Fruit fly (Drosophila melanogaster) whole organism, embryonic: ENCODE data around the gene Dora.

ENCODE experiments used
- Atf3 ChIP-seq: fragments of 200-800 bp; sonication (Bioruptor generic); optimal IDR thresholded peaks from 3 replicates; lab custom pipeline; 2016; ENCODE audit warnings: missing biosample characterization, missing genetic modification characterization
- Bdp1 ChIP-seq: fragments of 200-800 bp; sonication (Bioruptor generic); optimal IDR thresholded peaks from 3 replicates; lab custom pipeline; 2016; ENCODE audit warnings: missing biosample characterization, missing genetic modification characterization
- Blimp-1 ChIP-seq: fragments of 200-800 bp; sonication (Bioruptor generic); optimal IDR thresholded peaks from 3 replicates; lab custom pipeline; 2018; ENCODE audit warnings: missing biosample characterization, missing genetic modification characterization, mild to moderate bottlenecking, moderate library complexity, missing genetic modification reagents
- CG10274 ChIP-seq: fragments of 200-800 bp; sonication (Bioruptor generic); optimal IDR thresholded peaks from 3 replicates; lab custom pipeline; 2017; ENCODE audit warnings: missing biosample characterization, mild to moderate bottlenecking, missing genetic modification characterization
- CG10321 ChIP-seq: fragments of 200-800 bp; sonication (Bioruptor generic); IDR thresholded peaks from 2 replicates; pipeline ENCODE4 v1.3.6; 2022; ENCODE audit warnings: missing biosample characterization, missing genetic modification characterization
- CG10543 ChIP-seq: fragments of 200-800 bp; sonication (Bioruptor generic); optimal IDR thresholded peaks from 3 replicates; lab custom pipeline; 2017; ENCODE audit warnings: missing biosample characterization, mild to moderate bottlenecking, missing genetic modification characterization, moderate library complexity
- CG11696 ChIP-seq: fragments of 200-800 bp; sonication (Bioruptor generic); IDR thresholded peaks from 2 replicates; pipeline ENCODE4 v1.3.6; 2022; ENCODE audit warnings: missing biosample characterization, missing genetic modification characterization
- CG13123 ChIP-seq: fragments of 200-800 bp; sonication (Bioruptor generic); optimal IDR thresholded peaks from 2 replicates; lab custom pipeline; 2016; ENCODE audit warnings: missing biosample characterization, missing genetic modification characterization
- CG15269 ChIP-seq: fragments of 200-800 bp; sonication (Bioruptor generic); optimal IDR thresholded peaks from 2 replicates; lab custom pipeline; 2018; ENCODE audit warnings: missing biosample characterization, mild to moderate bottlenecking, missing genetic modification characterization, moderate library complexity
- CG18764 ChIP-seq: fragments of 200-800 bp; sonication (Bioruptor generic); optimal IDR thresholded peaks from 3 replicates; lab custom pipeline; 2016; ENCODE audit warnings: missing biosample characterization, missing genetic modification characterization
- CG31441 ChIP-seq: fragments of 200-800 bp; sonication (Bioruptor generic); IDR thresholded peaks from 2 replicates; pipeline ENCODE4 v1.3.6; 2022; ENCODE audit warnings: missing biosample characterization, missing genetic modification characterization
- CG3281 ChIP-seq: fragments of 200-800 bp; sonication (Bioruptor generic); optimal IDR thresholded peaks from 3 replicates; lab custom pipeline; 2017; ENCODE audit warnings: missing biosample characterization, mild to moderate bottlenecking, missing genetic modification characterization
- CG3407 ChIP-seq: fragments of 200-800 bp; sonication (Bioruptor generic); optimal IDR thresholded peaks from 2 replicates; lab custom pipeline; 2018; ENCODE audit warnings: missing biosample characterization, mild to moderate bottlenecking, missing genetic modification characterization
- CG4360 ChIP-seq: fragments of 200-800 bp; sonication (Bioruptor generic); IDR thresholded peaks from 2 replicates; pipeline ENCODE4 v1.3.6; 2022; ENCODE audit warnings: missing biosample characterization, missing genetic modification characterization
- CG43689 ChIP-seq: fragments of 200-800 bp; sonication (Bioruptor generic); IDR thresholded peaks from 2 replicates; pipeline ENCODE4 v1.3.6; 2022; ENCODE audit warnings: missing biosample characterization, missing genetic modification characterization
- CG5180 ChIP-seq: fragments of 200-800 bp; sonication (Bioruptor generic); optimal IDR thresholded peaks from 3 replicates; lab custom pipeline; 2017; ENCODE audit warnings: missing biosample characterization, missing genetic modification characterization, mild to moderate bottlenecking, moderate library complexity, missing genetic modification reagents
- CG6175 ChIP-seq: fragments of 200-800 bp; sonication (Bioruptor generic); IDR thresholded peaks from 3 replicates; pipeline ENCODE4 v1.3.6; 2022; ENCODE audit warnings: missing biosample characterization, missing genetic modification characterization
- CG6813 ChIP-seq: fragments of 200-800 bp; sonication (Bioruptor generic); optimal IDR thresholded peaks from 2 replicates; lab custom pipeline; 2017; ENCODE audit warnings: missing biosample characterization, missing genetic modification characterization, mild to moderate bottlenecking, moderate library complexity, missing genetic modification reagents
- CG8388 ChIP-seq: fragments of 200-800 bp; sonication (Bioruptor generic); optimal IDR thresholded peaks from 2 replicates; lab custom pipeline; 2019; ENCODE audit warnings: missing biosample characterization, mild to moderate bottlenecking, missing genetic modification characterization, moderate library complexity
- CG9817 ChIP-seq: fragments of 200-800 bp; sonication (Bioruptor generic); optimal IDR thresholded peaks from 2 replicates; lab custom pipeline; 2018; ENCODE audit warnings: missing biosample characterization, mild to moderate bottlenecking, missing genetic modification characterization, moderate library complexity
- CG9932 ChIP-seq: fragments of 200-800 bp; sonication (Bioruptor generic); IDR thresholded peaks from 2 replicates; pipeline ENCODE4 v1.3.6; 2022; ENCODE audit warnings: missing biosample characterization, missing genetic modification characterization
- Dip2 ChIP-seq: fragments of 200-800 bp; sonication (Bioruptor generic); IDR thresholded peaks from 2 replicates; pipeline ENCODE4 v1.3.6; 2022; ENCODE audit warnings: missing biosample characterization, missing genetic modification characterization
- Dll ChIP-seq: fragments of 200-800 bp; sonication (Bioruptor generic); IDR thresholded peaks from 4 replicates; pipeline ENCODE4 v1.3.6; 2022; ENCODE audit warnings: missing biosample characterization, missing genetic modification characterization; ENCODE audit not compliant: partially characterized antibody
- Dref ChIP-seq: fragments of 200-800 bp; sonication (Bioruptor generic); IDR thresholded peaks from 2 replicates; pipeline ENCODE4 v1.3.6; 2022; ENCODE audit warnings: missing biosample characterization, missing genetic modification characterization
- E2f1 ChIP-seq: fragments of 200-800 bp; sonication (Bioruptor generic); IDR thresholded peaks from 2 replicates; pipeline ENCODE4 v1.3.6; 2022; ENCODE audit warnings: missing biosample characterization, missing genetic modification characterization
- E2f2 ChIP-seq: fragments of 200-800 bp; sonication (Bioruptor generic); IDR thresholded peaks from 2 replicates; pipeline ENCODE4 v1.3.6; 2022; ENCODE audit warnings: missing biosample characterization, missing genetic modification characterization
- Gug ChIP-seq: fragments of 200-800 bp; sonication (Bioruptor generic); IDR thresholded peaks from 4 replicates; pipeline ENCODE4 v1.3.6; 2022; ENCODE audit warnings: missing biosample characterization, missing genetic modification characterization
- HHEX ChIP-seq: fragments of 200-800 bp; sonication (Bioruptor generic); optimal IDR thresholded peaks from 3 replicates; lab custom pipeline; 2017; ENCODE audit warnings: missing biosample characterization, mild to moderate bottlenecking, missing genetic modification characterization, missing genetic modification reagents
- HmgD ChIP-seq: fragments of 200-800 bp; sonication (Bioruptor generic); optimal IDR thresholded peaks from 3 replicates; lab custom pipeline; 2016; ENCODE audit warnings: missing biosample characterization, missing genetic modification characterization
- Kr ChIP-seq: fragments of 200-800 bp; sonication (Bioruptor generic); optimal IDR thresholded peaks from 2 replicates; lab custom pipeline; 2017; ENCODE audit warnings: missing biosample characterization, mild to moderate bottlenecking, missing genetic modification characterization
- Lhr ChIP-seq: fragments of 200-800 bp; sonication (Bioruptor generic); optimal IDR thresholded peaks from 3 replicates; lab custom pipeline; 2017; ENCODE audit warnings: mild to moderate bottlenecking, missing biosample characterization, missing genetic modification reagents, missing genetic modification characterization
- Lim3 ChIP-seq: fragments of 200-800 bp; sonication (Bioruptor generic); IDR thresholded peaks from 2 replicates; pipeline ENCODE4 v1.3.6; 2022; ENCODE audit warnings: missing biosample characterization, missing genetic modification characterization
- PHDP ChIP-seq: fragments of 200-800 bp; sonication (Bioruptor generic); optimal IDR thresholded peaks from 3 replicates; lab custom pipeline; 2018; ENCODE audit warnings: missing biosample characterization, mild to moderate bottlenecking, missing genetic modification characterization, moderate library complexity
- Ptx1 ChIP-seq: fragments of 200-800 bp; sonication (Bioruptor generic); IDR thresholded peaks from 2 replicates; pipeline ENCODE4 v1.3.6; 2022; ENCODE audit warnings: missing biosample characterization, missing genetic modification characterization
- Spps ChIP-seq: fragments of 200-800 bp; sonication (Bioruptor generic); optimal IDR thresholded peaks from 2 replicates; lab custom pipeline; 2018; ENCODE audit warnings: missing biosample characterization, mild to moderate bottlenecking, missing genetic modification characterization
- Ssrp ChIP-seq: fragments of 200-800 bp; sonication (Bioruptor generic); optimal IDR thresholded peaks from 2 replicates; lab custom pipeline; 2018; ENCODE audit warnings: missing biosample characterization, mild to moderate bottlenecking, missing genetic modification characterization, moderate library complexity
- Xrp1 ChIP-seq: fragments of 200-800 bp; sonication (Bioruptor generic); IDR thresholded peaks from 2 replicates; pipeline ENCODE4 v1.3.6; 2022; ENCODE audit warnings: missing biosample characterization, missing genetic modification characterization
- cad ChIP-seq: fragments of >200 bp; optimal IDR thresholded peaks from 2 replicates; lab custom pipeline; 2017; ENCODE audit warnings: missing biosample characterization, missing genetic modification characterization
- chn ChIP-seq: fragments of 200-800 bp; sonication (Bioruptor generic); optimal IDR thresholded peaks from 2 replicates; lab custom pipeline; 2016; ENCODE audit warnings: missing biosample characterization, missing genetic modification characterization
- dmrt99B ChIP-seq: fragments of 200-800 bp; sonication (Bioruptor generic); optimal IDR thresholded peaks from 2 replicates; lab custom pipeline; 2018; ENCODE audit warnings: missing biosample characterization, mild to moderate bottlenecking, missing genetic modification characterization, moderate library complexity
- fu2 ChIP-seq: fragments of 200-800 bp; sonication (Bioruptor generic); optimal IDR thresholded peaks from 2 replicates; lab custom pipeline; 2016; ENCODE audit warnings: missing biosample characterization, missing genetic modification characterization
- jing ChIP-seq: fragments of 200-800 bp; sonication (Bioruptor generic); optimal IDR thresholded peaks from 2 replicates; lab custom pipeline; 2018; ENCODE audit warnings: missing biosample characterization, mild to moderate bottlenecking, missing genetic modification characterization
- lbe ChIP-seq: fragments of 200-800 bp; sonication (Bioruptor generic); optimal IDR thresholded peaks from 2 replicates; lab custom pipeline; 2016; ENCODE audit warnings: missing biosample characterization, mild to moderate bottlenecking, missing genetic modification characterization
- oc ChIP-seq: fragments of 200-800 bp; sonication (Bioruptor generic); optimal IDR thresholded peaks from 2 replicates; lab custom pipeline; 2018; ENCODE audit warnings: missing biosample characterization, mild to moderate bottlenecking, missing genetic modification characterization, moderate library complexity
- phol ChIP-seq: fragments of 200-800 bp; sonication (Bioruptor generic); optimal IDR thresholded peaks from 3 replicates; lab custom pipeline; 2018; ENCODE audit warnings: missing biosample characterization, mild to moderate bottlenecking, missing genetic modification characterization, moderate library complexity
- repo ChIP-seq: fragments of 200-800 bp; sonication (Bioruptor generic); optimal IDR thresholded peaks from 2 replicates; lab custom pipeline; 2016; ENCODE audit warnings: missing biosample characterization, missing genetic modification characterization
- sim ChIP-seq: fragments of 200-800 bp; sonication (Bioruptor generic); IDR thresholded peaks from 2 replicates; pipeline ENCODE4 v1.3.6; 2022; ENCODE audit warnings: missing biosample characterization, missing genetic modification characterization
- sob ChIP-seq: fragments of 200-800 bp; sonication (Bioruptor generic); IDR thresholded peaks from 2 replicates; pipeline ENCODE4 v1.3.6; 2022; ENCODE audit warnings: missing biosample characterization, missing genetic modification characterization
- tgo ChIP-seq: fragments of 200-800 bp; sonication (Bioruptor generic); IDR thresholded peaks from 3 replicates; pipeline ENCODE4 v1.3.6; 2022; ENCODE audit warnings: missing biosample characterization, missing genetic modification characterization
- unc-4 ChIP-seq: fragments of 200-800 bp; sonication (Bioruptor generic); IDR thresholded peaks from 2 replicates; pipeline ENCODE4 v1.3.6; 2022; ENCODE audit warnings: missing biosample characterization, missing genetic modification characterization; ENCODE audit not compliant: partially characterized antibody
- unpg ChIP-seq: fragments of 200-800 bp; sonication (Bioruptor generic); optimal IDR thresholded peaks from 3 replicates; lab custom pipeline; 2018; ENCODE audit warnings: missing biosample characterization, mild to moderate bottlenecking, missing genetic modification characterization, moderate library complexity
- zfh1 ChIP-seq: fragments of 200-800 bp; sonication (Bioruptor generic); IDR thresholded peaks from 3 replicates; pipeline ENCODE4 v1.3.6; 2022; ENCODE audit warnings: missing biosample characterization, missing genetic modification characterization

The Dora gene

dm6 chrX:18902800-18903199 is 39.0 kb downstream of the Dora start (continued):
- TF ChIP-seq CG6175 (GFP tag; lab: Robert Waterston, UW) (no peak), PHDP (tag; lab: Kevin White, UChicago) (no peak), Blimp-1 (peak; percentile 36), CG18764 (no peak), CG13123 (GFP tag; lab: Kevin White, UChicago) (no peak), CG10321 (GFP tag; lab: Robert Waterston, UW) (no peak), unpg (GFP tag; lab: Kevin White, UChicago) (peak; percentile 25), unc-4 (GFP tag; lab: Robert Waterston, UW) (no peak), Kr (GFP tag; lab: Kevin White, UChicago) (no peak), Ssrp (tag; lab: Kevin White, UChicago) (no peak), sim (GFP tag; lab: Robert Waterston, UW) (no peak), dmrt99B (tag; lab: Kevin White, UChicago) (peak; percentile 31), E2f2 (no peak), Xrp1 (peak; percentile 7; the same call in 1 of the 2 replicates), HmgD (GFP tag; lab: Kevin White, UChicago) (no peak), CG8388 (GFP tag; lab: Kevin White, UChicago) (no peak), Atf3 (GFP tag; lab: Kevin White, UChicago) (no peak), phol (tag; lab: Kevin White, UChicago) (peak; percentile 0), CG15269 (tag; lab: Kevin White, UChicago) (peak; percentile 5), CG3407 (GFP tag; lab: Kevin White, UChicago) (no peak), CG43689 (GFP tag; lab: Robert Waterston, UW) (no peak), cad (no peak), Lhr (no peak), lbe (GFP tag; lab: Kevin White, UChicago) (no peak), CG10543 (GFP tag; lab: Kevin White, UChicago) (no peak), Dll (GFP tag; lab: Robert Waterston, UW) (no peak), Lim3 (GFP tag; lab: Robert Waterston, UW) (no peak), Gug (GFP tag; lab: Robert Waterston, UW) (no peak), CG10274 (GFP tag; lab: Kevin White, UChicago) (no peak), jing (GFP tag; lab: Kevin White, UChicago) (no peak), tgo (GFP tag; lab: Robert Waterston, UW) (no peak), CG9932 (GFP tag; lab: Robert Waterston, UW) (0 out of 2 replicates have a peak, but pooled peaks have one; percentile 12), oc (tag; lab: Kevin White, UChicago) (no peak), Bdp1 (GFP tag; lab: Kevin White, UChicago) (no peak), chn (GFP tag; lab: Kevin White, UChicago) (no peak), Spps (tag; lab: Kevin White, UChicago) (no peak), repo (no peak), zfh1 (GFP tag; lab: Robert Waterston, UW) (no peak), CG9817 (tag; lab: Kevin White, UChicago) (peak; percentile 8), CG5180 (GFP tag; lab: Kevin White, UChicago) (no peak), Ptx1 (GFP tag; lab: Robert Waterston, UW) (0 out of 2 replicates have a peak, but pooled peaks have one; percentile 24), CG4360 (GFP tag; lab: Robert Waterston, UW) (no peak), fu2 (GFP tag; lab: Kevin White, UChicago) (no peak), Dref (GFP tag; lab: Robert Waterston, UW) (no peak), CG3281 (GFP tag; lab: Kevin White, UChicago) (peak; percentile 2), Dip2 (GFP tag; lab: Robert Waterston, UW) (no peak), CG31441 (GFP tag; lab: Robert Waterston, UW) (0 out of 2 replicates have a peak, but pooled peaks have one; percentile 21), HHEX (GFP tag; lab: Kevin White, UChicago) (no peak), E2f1 (0 out of 2 replicates have a peak, but pooled peaks have one; percentile 18), CG6813 (GFP tag; lab: Kevin White, UChicago) (no peak), CG11696 (GFP tag; lab: Robert Waterston, UW) (no peak), sob (GFP tag; lab: Robert Waterston, UW) (0 out of 2 replicates have a peak, but pooled peaks have one; percentile 26)
